In genomic region chr3R:13710645-13711044, dm6 we compare ENCODE assay signal across 3 fruit fly cellular contexts.
TF ChIP-seq lines count a peak whose summit lies in the region.

No protein-coding gene starts in this region.

TF ChIP-seq in whole organism, adult, 20 proteins besides CTCF, POLR2A, EP300 and RAD21 (continued from another document):
- no peak for TF ChIP-seq ovo (GFP tag; optimal IDR thresholded peaks at IDR 0.05; lab: Kevin White, UChicago)

TF ChIP-seq in whole organism, embryonic, 481 proteins besides CTCF, POLR2A, EP300 and RAD21 (continued from another document and continues in another):
- TF ChIP-seq CG34422 (GFP tag; IDR thresholded peaks at IDR 0.05; lab: Robert Waterston, UW): peak; percentile 81; the same call in 1 of the 3 replicates
- TF ChIP-seq MESR4 (GFP tag; optimal IDR thresholded peaks at IDR 0.05; lab: Kevin White, UChicago): peak; percentile 51
- peak; percentile 9 for TF ChIP-seq CG14710 (tag; optimal IDR thresholded peaks at IDR 0.05; lab: Kevin White, UChicago)
- peak; percentile 33 for TF ChIP-seq CG4424 (GFP tag; optimal IDR thresholded peaks at IDR 0.05; lab: Kevin White, UChicago)
- no peak for TF ChIP-seq trem (tag; optimal IDR thresholded peaks at IDR 0.05; lab: Kevin White, UChicago)
- 0 out of 2 replicates have a peak, but pooled peaks have one; percentile 13 for TF ChIP-seq Drgx (GFP tag; IDR thresholded peaks at IDR 0.05; lab: Robert Waterston, UW)
- no peak for TF ChIP-seq CG15696 (tag; optimal IDR thresholded peaks at IDR 0.05; lab: Kevin White, UChicago)
- peak; percentile 45; the same call in 1 of the 3 replicates for TF ChIP-seq zfh1 (GFP tag; IDR thresholded peaks at IDR 0.05; lab: Robert Waterston, UW)
- peak; percentile 34; the same call in 1 of the 3 replicates for TF ChIP-seq Dbx (GFP tag; IDR thresholded peaks at IDR 0.05; lab: Robert Waterston, UW)
- TF ChIP-seq sima (GFP tag; optimal IDR thresholded peaks at IDR 0.05; lab: Kevin White, UChicago): no peak
- TF ChIP-seq Meics (GFP tag; optimal IDR thresholded peaks at IDR 0.05; lab: Kevin White, UChicago): peak; percentile 23
- TF ChIP-seq Xrp1 (GFP tag; IDR thresholded peaks at IDR 0.05; lab: Robert Waterston, UW): peak; percentile 23; the same call in 1 of the 2 replicates
- peak; percentile 5 for TF ChIP-seq CG2120 (GFP tag; optimal IDR thresholded peaks at IDR 0.05; lab: Kevin White, UChicago)
- no peak for TF ChIP-seq Rx (GFP tag; IDR thresholded peaks at IDR 0.05; lab: Robert Waterston, UW)
- TF ChIP-seq CG2199 (GFP tag; IDR thresholded peaks at IDR 0.05; lab: Robert Waterston, UW): peak; percentile 78
- peak; percentile 31 for TF ChIP-seq amos (GFP tag; IDR thresholded peaks at IDR 0.05; lab: Robert Waterston, UW; ENCODE audit: partially characterized antibody)
- 0 out of 2 replicates have a peak, but pooled peaks have one; percentile 36 for TF ChIP-seq CG32767 (GFP tag; IDR thresholded peaks at IDR 0.05; lab: Robert Waterston, UW)
- peak; percentile 19 for TF ChIP-seq CG12391 (tag; optimal IDR thresholded peaks at IDR 0.05; lab: Kevin White, UChicago)
- TF ChIP-seq sug (tag; optimal IDR thresholded peaks at IDR 0.05; lab: Kevin White, UChicago): peak; percentile 1
- peak; percentile 39 for TF ChIP-seq CG17186 (GFP tag; optimal IDR thresholded peaks at IDR 0.05; lab: Kevin White, UChicago)
- peak; percentile 24 for TF ChIP-seq PHDP (tag; optimal IDR thresholded peaks at IDR 0.05; lab: Kevin White, UChicago)
- peak; percentile 15 for TF ChIP-seq CG9797 (GFP tag; optimal IDR thresholded peaks at IDR 0.05; lab: Kevin White, UChicago)
- peak; percentile 17 for TF ChIP-seq gro (GFP tag; optimal IDR thresholded peaks at IDR 0.05; lab: Kevin White, UChicago)
- TF ChIP-seq CG2116 (GFP tag; optimal IDR thresholded peaks at IDR 0.05; lab: Kevin White, UChicago): peak; percentile 26
- peak; percentile 13 for TF ChIP-seq CG18599 (GFP tag; optimal IDR thresholded peaks at IDR 0.05; lab: Kevin White, UChicago)
- TF ChIP-seq Hr78 (GFP tag; optimal IDR thresholded peaks at IDR 0.05; lab: Kevin White, UChicago): peak in 1 of 2 experiments; percentile 12
- TF ChIP-seq CG11504 (tag; optimal IDR thresholded peaks at IDR 0.05; lab: Kevin White, UChicago): peak; percentile 60
- TF ChIP-seq Hmr (GFP tag; optimal IDR thresholded peaks at IDR 0.05; lab: Kevin White, UChicago): peak; percentile 24
- no peak for TF ChIP-seq CG13123 (GFP tag; optimal IDR thresholded peaks at IDR 0.05; lab: Kevin White, UChicago)
- TF ChIP-seq CG4617 (GFP tag; optimal IDR thresholded peaks at IDR 0.05; lab: Kevin White, UChicago; ENCODE audit: borderline replicate concordance): peak; percentile 38
- TF ChIP-seq Bgb (GFP tag; IDR thresholded peaks at IDR 0.05; lab: Robert Waterston, UW; ENCODE audit: partially characterized antibody): peak; percentile 60
- TF ChIP-seq YL-1 (GFP tag; optimal IDR thresholded peaks at IDR 0.05; lab: Kevin White, UChicago): peak; percentile 29
- peak; percentile 10 for TF ChIP-seq CG8290 (GFP tag; optimal IDR thresholded peaks at IDR 0.05; lab: Kevin White, UChicago)
- TF ChIP-seq CG8290 (tag; optimal IDR thresholded peaks at IDR 0.05; lab: Kevin White, UChicago): no peak
- peak; percentile 52 for TF ChIP-seq sqz (GFP tag; optimal IDR thresholded peaks at IDR 0.05; lab: Kevin White, UChicago)
- TF ChIP-seq CG33213 (GFP tag; optimal IDR thresholded peaks at IDR 0.05; lab: Kevin White, UChicago): no peak
- peak; percentile 48 for TF ChIP-seq Med (GFP tag; lab: Kevin White, UChicago)
- no peak for TF ChIP-seq ttk (GFP tag; IDR thresholded peaks at IDR 0.05; lab: Robert Waterston, UW)
- peak; percentile 30; the same call in 1 of the 2 replicates for TF ChIP-seq slbo (GFP tag; IDR thresholded peaks at IDR 0.05; lab: Robert Waterston, UW)
- no peak for TF ChIP-seq fd102C (GFP tag; optimal IDR thresholded peaks at IDR 0.05; lab: Kevin White, UChicago)
- peak; percentile 69 for TF ChIP-seq pzg (GFP tag; optimal IDR thresholded peaks at IDR 0.05; lab: Kevin White, UChicago)
- TF ChIP-seq CG10959 (GFP tag; IDR thresholded peaks at IDR 0.05; lab: Robert Waterston, UW): peak; percentile 98
- TF ChIP-seq nerfin-2 (GFP tag; IDR thresholded peaks at IDR 0.05; lab: Robert Waterston, UW; ENCODE audit: partially characterized antibody): peak; percentile 12; the same call in 1 of the 2 replicates
- no peak for TF ChIP-seq tap (tag; optimal IDR thresholded peaks at IDR 0.05; lab: Kevin White, UChicago)
- TF ChIP-seq Sry-δ (GFP tag; optimal IDR thresholded peaks at IDR 0.05; lab: Kevin White, UChicago): peak; percentile 23
- TF ChIP-seq al (GFP tag; IDR thresholded peaks at IDR 0.05; lab: Robert Waterston, UW): 0 out of 2 replicates have a peak, but pooled peaks have one; percentile 7
- TF ChIP-seq ken (GFP tag; IDR thresholded peaks at IDR 0.05; lab: Robert Waterston, UW): peak; percentile 51; the same call in 1 of the 3 replicates
- TF ChIP-seq Opbp (GFP tag; IDR thresholded peaks at IDR 0.05; lab: Robert Waterston, UW; ENCODE audit: partially characterized antibody): 0 out of 3 replicates have a peak, but pooled peaks have one; percentile 32
- TF ChIP-seq chinmo (GFP tag; IDR thresholded peaks at IDR 0.05; lab: Robert Waterston, UW; ENCODE audit: partially characterized antibody): peak; percentile 48; the same call in 1 of the 4 replicates
- TF ChIP-seq bbx (GFP tag; IDR thresholded peaks at IDR 0.05; lab: Robert Waterston, UW; ENCODE audit: partially characterized antibody): peak; percentile 56
- TF ChIP-seq vnd (GFP tag; IDR thresholded peaks at IDR 0.05; lab: Robert Waterston, UW; ENCODE audit: partially characterized antibody): peak; percentile 40; the same call in 1 of the 3 replicates
- TF ChIP-seq gcm (GFP tag; optimal IDR thresholded peaks at IDR 0.05; lab: Kevin White, UChicago): peak; percentile 12
- TF ChIP-seq lilli (GFP tag; optimal IDR thresholded peaks at IDR 0.05; lab: Kevin White, UChicago): peak; percentile 27
- TF ChIP-seq CG15514 (GFP tag; optimal IDR thresholded peaks at IDR 0.05; lab: Kevin White, UChicago): peak; percentile 97
- 0 out of 2 replicates have a peak, but pooled peaks have one; percentile 15 for TF ChIP-seq CG32532 (GFP tag; IDR thresholded peaks at IDR 0.05; lab: Robert Waterston, UW)
- peak; percentile 15 for TF ChIP-seq CG7839 (tag; optimal IDR thresholded peaks at IDR 0.05; lab: Kevin White, UChicago)
- peak; percentile 89 for TF ChIP-seq row (GFP tag; IDR thresholded peaks at IDR 0.05; lab: Robert Waterston, UW)
- peak; percentile 2 for TF ChIP-seq Xbp1 (GFP tag; optimal IDR thresholded peaks at IDR 0.05; lab: Kevin White, UChicago)
- TF ChIP-seq CG34224 (GFP tag; IDR thresholded peaks at IDR 0.05; lab: Robert Waterston, UW; ENCODE audit: partially characterized antibody): 0 out of 3 replicates have a peak, but pooled peaks have one; percentile 26

TF ChIP-seq in whole organism, prepupa, 60 proteins besides CTCF, POLR2A, EP300 and RAD21 (continued from another document):
- no peak for TF ChIP-seq CG10631 (GFP tag; optimal IDR thresholded peaks at IDR 0.05; lab: Kevin White, UChicago)
- no peak for TF ChIP-seq Ets21C (GFP tag; optimal IDR thresholded peaks at IDR 0.05; lab: Kevin White, UChicago)
- no peak for TF ChIP-seq dsx (GFP tag; optimal IDR thresholded peaks at IDR 0.05; lab: Kevin White, UChicago; ENCODE audit: poor library complexity, severe bottlenecking)
- peak; percentile 33 for TF ChIP-seq esn (GFP tag; optimal IDR thresholded peaks at IDR 0.05; lab: Kevin White, UChicago)
- TF ChIP-seq CG3919 (GFP tag; optimal IDR thresholded peaks at IDR 0.05; lab: Kevin White, UChicago): peak; percentile 28
- TF ChIP-seq CG3032 (tag; optimal IDR thresholded peaks at IDR 0.05; lab: Kevin White, UChicago): no peak
- TF ChIP-seq Hr4 (GFP tag; optimal IDR thresholded peaks at IDR 0.05; lab: Kevin White, UChicago): peak; percentile 6
- TF ChIP-seq CG6276 (GFP tag; optimal IDR thresholded peaks at IDR 0.05; lab: Kevin White, UChicago): no peak
- TF ChIP-seq svp (GFP tag; lab: Kevin White, UChicago): peak; percentile 73
- no peak for TF ChIP-seq CG6808 (GFP tag; optimal IDR thresholded peaks at IDR 0.05; lab: Kevin White, UChicago)
- no peak for TF ChIP-seq CG9139 (GFP tag; optimal IDR thresholded peaks at IDR 0.05; lab: Kevin White, UChicago)
- TF ChIP-seq CG6163 (GFP tag; IDR thresholded peaks at IDR 0.05; lab: Robert Waterston, UW): peak; percentile 30; the same call in 2 of the 3 replicates
- peak; percentile 7 for TF ChIP-seq Eip93F (GFP tag; optimal IDR thresholded peaks at IDR 0.05; lab: Kevin White, UChicago)
- TF ChIP-seq CG8632 (GFP tag; optimal IDR thresholded peaks at IDR 0.05; lab: Kevin White, UChicago): no peak
- TF ChIP-seq CG34406 (GFP tag; optimal IDR thresholded peaks at IDR 0.05; lab: Kevin White, UChicago): no peak
- TF ChIP-seq CG6854 (GFP tag; optimal IDR thresholded peaks at IDR 0.05; lab: Kevin White, UChicago): no peak
- TF ChIP-seq topi (GFP tag; optimal IDR thresholded peaks at IDR 0.05; lab: Kevin White, UChicago): no peak
- TF ChIP-seq Smox (GFP tag; optimal IDR thresholded peaks at IDR 0.05; lab: Kevin White, UChicago): peak; percentile 21
- TF ChIP-seq Hr38 (GFP tag; optimal IDR thresholded peaks at IDR 0.05; lab: Kevin White, UChicago): no peak
- TF ChIP-seq ss (GFP tag; optimal IDR thresholded peaks at IDR 0.05; lab: Kevin White, UChicago): no peak
